Fruit fly (Drosophila melanogaster) whole organism, embryonic: ENCODE measurements around the gene CG4025.

Experiments used
- B-H1 ChIP-seq: fragments of 200-800 bp; sonication (Bioruptor generic); IDR thresholded peaks from 3 replicates; pipeline ENCODE4 v1.3.6; 2022; ENCODE audit warnings: missing biosample characterization, missing genetic modification characterization
- CG10366 ChIP-seq: fragments of 200-800 bp; sonication (Bioruptor generic); IDR thresholded peaks from 2 replicates; pipeline ENCODE4 v1.3.6; 2022; ENCODE audit warnings: missing biosample characterization, missing genetic modification characterization
- CG11247 ChIP-seq: fragments of 200-800 bp; sonication (Bioruptor generic); IDR thresholded peaks from 2 replicates; pipeline ENCODE4 v1.3.6; 2022; ENCODE audit warnings: missing biosample characterization, missing genetic modification characterization
- CG12071 ChIP-seq: fragments of 200-800 bp; sonication (Bioruptor generic); optimal IDR thresholded peaks from 3 replicates; lab custom pipeline; 2018; ENCODE audit warnings: missing biosample characterization, mild to moderate bottlenecking, missing genetic modification characterization
- CG14860 ChIP-seq: fragments of 200-800 bp; sonication (Bioruptor generic); IDR thresholded peaks from 3 replicates; pipeline ENCODE4 v1.3.6; 2022; ENCODE audit warnings: missing biosample characterization, missing genetic modification characterization; ENCODE audit not compliant: partially characterized antibody
- CG15269 ChIP-seq: fragments of 200-800 bp; sonication (Bioruptor generic); optimal IDR thresholded peaks from 2 replicates; lab custom pipeline; 2018; ENCODE audit warnings: missing biosample characterization, mild to moderate bottlenecking, missing genetic modification characterization, moderate library complexity
- CG15696 ChIP-seq: fragments of 200-800 bp; sonication (Bioruptor generic); optimal IDR thresholded peaks from 2 replicates; lab custom pipeline; 2019; ENCODE audit warnings: missing biosample characterization, mild to moderate bottlenecking, missing genetic modification characterization, moderate library complexity
- CG1647 ChIP-seq: fragments of 200-800 bp; sonication (Bioruptor generic); optimal IDR thresholded peaks from 3 replicates; lab custom pipeline; 2016; ENCODE audit warnings: missing biosample characterization, missing genetic modification characterization
- CG17912 ChIP-seq: fragments of 200-800 bp; sonication (Bioruptor generic); optimal IDR thresholded peaks from 2 replicates; lab custom pipeline; 2018; ENCODE audit warnings: missing biosample characterization, mild to moderate bottlenecking, missing genetic modification characterization
- CG2712 ChIP-seq: fragments of 200-800 bp; optimal IDR thresholded peaks from 3 replicates; lab custom pipeline; 2019; ENCODE audit warnings: missing biosample characterization, mild to moderate bottlenecking, missing genetic modification characterization, moderate library complexity
- CG2889 ChIP-seq: fragments of 200-800 bp; sonication (Bioruptor generic); IDR thresholded peaks from 3 replicates; pipeline ENCODE4 v1.3.6; 2022; ENCODE audit warnings: missing biosample characterization, missing genetic modification characterization
- CG3065 ChIP-seq: fragments of 200-800 bp; sonication (Bioruptor generic); optimal IDR thresholded peaks from 2 replicates; lab custom pipeline; 2016; ENCODE audit warnings: missing biosample characterization, missing genetic modification characterization
- CG31224 ChIP-seq: fragments of 200-800 bp; sonication (Bioruptor generic); IDR thresholded peaks from 2 replicates; pipeline ENCODE4 v1.3.6; 2022; ENCODE audit warnings: missing biosample characterization, missing genetic modification characterization
- CG32532 ChIP-seq: fragments of 200-800 bp; sonication (Bioruptor generic); IDR thresholded peaks from 2 replicates; pipeline ENCODE4 v1.3.6; 2022; ENCODE audit warnings: missing biosample characterization, missing genetic modification characterization
- CG4282 ChIP-seq: fragments of 200-800 bp; sonication (Bioruptor generic); optimal IDR thresholded peaks from 2 replicates; lab custom pipeline; 2016; ENCODE audit warnings: missing biosample characterization, missing genetic modification characterization
- CG6813 ChIP-seq: fragments of 200-800 bp; sonication (Bioruptor generic); optimal IDR thresholded peaks from 2 replicates; lab custom pipeline; 2017; ENCODE audit warnings: missing biosample characterization, missing genetic modification characterization, mild to moderate bottlenecking, moderate library complexity, missing genetic modification reagents
- CG6854 ChIP-seq: fragments of 200-800 bp; sonication (Bioruptor generic); optimal IDR thresholded peaks from 3 replicates; lab custom pipeline; 2017; ENCODE audit warnings: missing biosample characterization, mild to moderate bottlenecking, missing genetic modification characterization
- CG7372 ChIP-seq: fragments of 200-800 bp; sonication (Bioruptor generic); IDR thresholded peaks from 2 replicates; pipeline ENCODE4 v1.3.6; 2022; ENCODE audit warnings: missing biosample characterization, missing genetic modification characterization
- CG7745 ChIP-seq: fragments of 200-800 bp; sonication (Bioruptor generic); optimal IDR thresholded peaks from 2 replicates; lab custom pipeline; 2018; ENCODE audit warnings: missing biosample characterization, mild to moderate bottlenecking, missing genetic modification characterization, moderate library complexity
- MTF-1 ChIP-seq: fragments of 200-800 bp; sonication (Bioruptor generic); optimal IDR thresholded peaks from 2 replicates; lab custom pipeline; 2018; ENCODE audit warnings: missing biosample characterization, mild to moderate bottlenecking, missing genetic modification characterization, borderline replicate concordance
- Myb ChIP-seq: fragments of 200-800 bp; sonication (Bioruptor generic); optimal IDR thresholded peaks from 2 replicates; lab custom pipeline; 2016; ENCODE audit warnings: missing biosample characterization, missing genetic modification characterization
- NC2α ChIP-seq: fragments of 200-800 bp; sonication (Bioruptor generic); optimal IDR thresholded peaks from 2 replicates; lab custom pipeline; 2016; ENCODE audit warnings: missing biosample characterization, missing genetic modification characterization
- Sin3A ChIP-seq: fragments of >200 bp; optimal IDR thresholded peaks from 2 replicates; lab custom pipeline; 2018
- TFAM ChIP-seq: fragments of 200-800 bp; sonication (Bioruptor generic); optimal IDR thresholded peaks from 2 replicates; lab custom pipeline; 2017; ENCODE audit warnings: missing biosample characterization, missing genetic modification characterization, inconsistent platforms
- Taf1 ChIP-seq: fragments of 200-800 bp; sonication (Bioruptor generic); IDR thresholded peaks from 2 replicates; pipeline ENCODE4 v1.3.6; 2022; ENCODE audit warnings: missing biosample characterization, missing genetic modification characterization
- Trl ChIP-seq, 3 experiments: fragments of >200 bp in 2 of 3; fragments of 200-800 bp in 1 of 3; sonication (Bioruptor generic) in 1 of 3; optimal IDR thresholded peaks; 2 replicates in 1 of 3; 3 replicates in 2 of 3; lab custom pipeline; 2016 to 2017; ENCODE audit warnings: missing biosample characterization in 1 of 3, missing genetic modification characterization in 1 of 3
- Vsx1 ChIP-seq: fragments of 200-800 bp; sonication (Bioruptor generic); optimal IDR thresholded peaks from 2 replicates; lab custom pipeline; 2017; ENCODE audit warnings: missing biosample characterization, mild to moderate bottlenecking, missing genetic modification characterization, missing genetic modification reagents
- bcd ChIP-seq: fragments of 200-800 bp; sonication (Bioruptor generic); optimal IDR thresholded peaks from 2 replicates; lab custom pipeline; 2017; ENCODE audit warnings: missing biosample characterization, mild to moderate bottlenecking, missing genetic modification characterization
- chm ChIP-seq: fragments of 200-800 bp; sonication (Bioruptor generic); IDR thresholded peaks from 2 replicates; pipeline ENCODE4 v1.3.6; 2022; ENCODE audit warnings: missing biosample characterization, missing genetic modification characterization
- corto ChIP-seq: fragments of 200-800 bp; sonication (Bioruptor generic); optimal IDR thresholded peaks from 2 replicates; lab custom pipeline; 2016; ENCODE audit warnings: missing biosample characterization, mild to moderate bottlenecking, missing genetic modification characterization, moderate library complexity
- dm ChIP-seq: fragments of 200-800 bp; sonication (Bioruptor generic); optimal IDR thresholded peaks from 3 replicates; lab custom pipeline; 2016; ENCODE audit warnings: missing biosample characterization, missing genetic modification characterization
- fd3F ChIP-seq: fragments of 200-800 bp; sonication (Bioruptor generic); optimal IDR thresholded peaks from 2 replicates; lab custom pipeline; 2018; ENCODE audit warnings: missing biosample characterization, mild to moderate bottlenecking, missing genetic modification characterization, moderate library complexity
- h ChIP-seq: fragments of >200 bp; optimal IDR thresholded peaks from 2 replicates; lab custom pipeline; 2017
- hth ChIP-seq: fragments of >200 bp; optimal IDR thresholded peaks from 2 replicates; lab custom pipeline; 2017; ENCODE audit warnings: inconsistent platforms
- jigr1 ChIP-seq: fragments of 200-800 bp; sonication (Bioruptor generic); IDR thresholded peaks from 3 replicates; pipeline ENCODE4 v1.3.6; 2022; ENCODE audit warnings: missing biosample characterization, missing genetic modification characterization
- kah ChIP-seq: fragments of 200-800 bp; sonication (Bioruptor generic); optimal IDR thresholded peaks from 2 replicates; lab custom pipeline; 2018; ENCODE audit warnings: missing biosample characterization, mild to moderate bottlenecking, missing genetic modification characterization
- kay ChIP-seq: fragments of 200-800 bp; sonication (Bioruptor generic); optimal IDR thresholded peaks from 2 replicates; lab custom pipeline; 2016; ENCODE audit warnings: missing biosample characterization, missing genetic modification characterization
- pan ChIP-seq, 4 experiments: fragments of >200 bp in 3 of 4; fragments of 200-800 bp in 1 of 4; sonication (Bioruptor generic) in 1 of 4; optimal IDR thresholded peaks in 3 of 4; IDR thresholded peaks in 1 of 4; 2 replicates each; pipeline versions ENCODE4 v1.3.6 to Lab custom; 2017 to 2022; ENCODE audit warnings: missing biosample characterization in 2 of 4, missing genetic modification characterization in 2 of 4, mixed read lengths in 1 of 4
- phol ChIP-seq: fragments of 200-800 bp; sonication (Bioruptor generic); optimal IDR thresholded peaks from 3 replicates; lab custom pipeline; 2018; ENCODE audit warnings: missing biosample characterization, mild to moderate bottlenecking, missing genetic modification characterization, moderate library complexity
- prd ChIP-seq, 3 experiments: fragments of >200 bp in 2 of 3; fragments of 200-800 bp in 1 of 3; sonication (Bioruptor generic) in 1 of 3; optimal IDR thresholded peaks in 2 of 3; IDR thresholded peaks in 1 of 3; 2 replicates in 2 of 3; 3 replicates in 1 of 3; pipeline versions ENCODE4 v1.3.6 to Lab custom; 2017 to 2022; ENCODE audit warnings: missing biosample characterization in 1 of 3, missing genetic modification characterization in 1 of 3
- pum ChIP-seq: fragments of 200-800 bp; sonication (Bioruptor generic); optimal IDR thresholded peaks from 2 replicates; lab custom pipeline; 2016; ENCODE audit warnings: missing biosample characterization, missing genetic modification characterization
- run ChIP-seq: fragments of 200-800 bp; sonication (Bioruptor generic); optimal IDR thresholded peaks from 3 replicates; lab custom pipeline; 2018; ENCODE audit warnings: missing biosample characterization, mild to moderate bottlenecking, missing genetic modification characterization
- schlank ChIP-seq: fragments of 200-800 bp; sonication (Bioruptor generic); optimal IDR thresholded peaks from 2 replicates; lab custom pipeline; 2018; ENCODE audit warnings: missing biosample characterization, mild to moderate bottlenecking, missing genetic modification characterization
- sim ChIP-seq: fragments of 200-800 bp; sonication (Bioruptor generic); IDR thresholded peaks from 2 replicates; pipeline ENCODE4 v1.3.6; 2022; ENCODE audit warnings: missing biosample characterization, missing genetic modification characterization
- slbo ChIP-seq: fragments of 200-800 bp; sonication (Bioruptor generic); IDR thresholded peaks from 2 replicates; pipeline ENCODE4 v1.3.6; 2022; ENCODE audit warnings: missing biosample characterization, missing genetic modification characterization
- sug ChIP-seq: fragments of 200-800 bp; optimal IDR thresholded peaks from 2 replicates; lab custom pipeline; 2019; ENCODE audit warnings: missing biosample characterization, mild to moderate bottlenecking, missing genetic modification characterization, moderate library complexity
- tna ChIP-seq: fragments of 200-800 bp; sonication (Bioruptor generic); IDR thresholded peaks from 2 replicates; pipeline ENCODE4 v1.3.6; 2022; ENCODE audit warnings: missing biosample characterization, missing genetic modification characterization; ENCODE audit not compliant: partially characterized antibody
- unc-4 ChIP-seq: fragments of 200-800 bp; sonication (Bioruptor generic); IDR thresholded peaks from 2 replicates; pipeline ENCODE4 v1.3.6; 2022; ENCODE audit warnings: missing biosample characterization, missing genetic modification characterization; ENCODE audit not compliant: partially characterized antibody
- wdn ChIP-seq: fragments of 200-800 bp; sonication (Bioruptor generic); IDR thresholded peaks from 2 replicates; pipeline ENCODE4 v1.3.6; 2022; ENCODE audit warnings: missing biosample characterization, missing genetic modification characterization
- wek ChIP-seq: fragments of 200-800 bp; sonication (Bioruptor generic); optimal IDR thresholded peaks from 3 replicates; lab custom pipeline; 2018; ENCODE audit warnings: missing biosample characterization, mild to moderate bottlenecking, missing genetic modification characterization, moderate library complexity

Gene CG4025

dm6 chrX:2070708-2071063 lies 6.1 kb upstream of the CG4025 start (continued):
- TF ChIP-seq jigr1 (GFP tag; lab: Robert Waterston, UW) (peak; percentile 11; the same call in 1 of the 3 replicates), NC2α (GFP tag; lab: Kevin White, UChicago) (no peak), corto (GFP tag; lab: Kevin White, UChicago) (no peak), TFAM (GFP tag; lab: Kevin White, UChicago) (no peak), CG2889 (GFP tag; lab: Robert Waterston, UW) (no peak), prd (optimal IDR thresholded peaks at IDR 0.05; lab: Kevin White, UChicago) (no peak), prd (GFP tag; IDR thresholded peaks at IDR 0.05; lab: Robert Waterston, UW) (peak; percentile 72), slbo (GFP tag; lab: Robert Waterston, UW) (peak; percentile 76), CG2712 (peak; percentile 48), wdn (GFP tag; lab: Robert Waterston, UW) (peak; percentile 65), CG4282 (GFP tag; lab: Kevin White, UChicago) (no peak), CG1647 (GFP tag; lab: Kevin White, UChicago) (peak; percentile 28), pan (optimal IDR thresholded peaks at IDR 0.05; lab: Kevin White, UChicago) (no peak), pan (GFP tag; optimal IDR thresholded peaks at IDR 0.05 in 1 of 2, IDR thresholded peaks at IDR 0.05 in 1 of 2) (peak in 1 of 2 experiments; percentile 74), CG15696 (tag; lab: Kevin White, UChicago) (no peak), run (no peak), Sin3A (lab: Kevin White, UChicago) (no peak), kah (GFP tag; lab: Kevin White, UChicago) (no peak), CG32532 (peak; percentile 79), CG17912 (peak; percentile 5), Myb (peak; percentile 44), CG6813 (GFP tag; lab: Kevin White, UChicago) (no peak), kay (GFP tag; lab: Kevin White, UChicago) (peak; percentile 98), CG31224 (0 out of 2 replicates have a peak, but pooled peaks have one; percentile 21), h (lab: Kevin White, UChicago) (no peak), dm (GFP tag; lab: Kevin White, UChicago) (no peak), MTF-1 (GFP tag; lab: Kevin White, UChicago) (no peak), B-H1 (GFP tag; lab: Robert Waterston, UW) (peak; percentile 47; the same call in 2 of the 3 replicates), CG14860 (no peak), Taf1 (GFP tag; lab: Robert Waterston, UW) (peak; percentile 66), CG7372 (peak; percentile 78), chm (0 out of 2 replicates have a peak, but pooled peaks have one; percentile 38), CG10366 (GFP tag; lab: Robert Waterston, UW) (peak; percentile 43; the same call in 1 of the 2 replicates), CG6854 (peak; percentile 56), fd3F (GFP tag; lab: Kevin White, UChicago) (peak; percentile 55), CG3065 (GFP tag; lab: Kevin White, UChicago) (no peak), pum (GFP tag; lab: Kevin White, UChicago) (peak; percentile 41), CG11247 (peak; percentile 55), tna (GFP tag; lab: Robert Waterston, UW) (no peak), unc-4 (GFP tag; lab: Robert Waterston, UW) (no peak), phol (tag; lab: Kevin White, UChicago) (peak; percentile 49), wek (GFP tag; lab: Kevin White, UChicago) (peak; percentile 9), CG12071 (peak; percentile 57), CG15269 (tag; lab: Kevin White, UChicago) (peak; percentile 72), schlank (tag; lab: Kevin White, UChicago) (peak; percentile 23), Vsx1 (no peak), bcd (GFP tag; lab: Kevin White, UChicago) (peak; percentile 65), hth (lab: Kevin White, UChicago) (no peak), sim (GFP tag; lab: Robert Waterston, UW) (no peak), Trl (optimal IDR thresholded peaks at IDR 0.05; lab: Kevin White, UChicago) (no peak), Trl (GFP tag; optimal IDR thresholded peaks at IDR 0.05; lab: Kevin White, UChicago) (peak; percentile 36), CG7745 (tag; lab: Kevin White, UChicago) (no peak), sug (tag; lab: Kevin White, UChicago) (peak; percentile 66)
